Fruit fly (Drosophila melanogaster) whole organism, embryonic: ENCODE measurements around the gene kay.

Experiments used
- Awh ChIP-seq: fragments of 200-800 bp; sonication (Bioruptor generic); IDR thresholded peaks from 2 replicates; pipeline ENCODE4, ENCODE4 v1.3.6; 2022; ENCODE audit warnings: missing biosample characterization, missing genetic modification characterization
- Blimp-1 ChIP-seq: fragments of 200-800 bp; sonication (Bioruptor generic); optimal IDR thresholded peaks from 3 replicates; lab custom pipeline; 2018; ENCODE audit warnings: missing biosample characterization, missing genetic modification characterization, mild to moderate bottlenecking, moderate library complexity, missing genetic modification reagents
- CG10979 ChIP-seq: fragments of 200-800 bp; sonication (Bioruptor generic); optimal IDR thresholded peaks from 2 replicates; lab custom pipeline; 2018; ENCODE audit warnings: missing biosample characterization, mild to moderate bottlenecking, missing genetic modification characterization, moderate library complexity
- CG11247 ChIP-seq: fragments of 200-800 bp; sonication (Bioruptor generic); IDR thresholded peaks from 2 replicates; pipeline ENCODE4 v1.3.6; 2022; ENCODE audit warnings: missing biosample characterization, missing genetic modification characterization
- CG12391 ChIP-seq: fragments of 200-800 bp; sonication (Bioruptor generic); optimal IDR thresholded peaks from 3 replicates; lab custom pipeline; 2018; ENCODE audit warnings: missing biosample characterization, mild to moderate bottlenecking, missing genetic modification characterization, moderate library complexity
- CG13424 ChIP-seq: fragments of 200-800 bp; sonication (Bioruptor generic); optimal IDR thresholded peaks from 2 replicates; lab custom pipeline; 2019; ENCODE audit warnings: missing biosample characterization, mild to moderate bottlenecking, missing genetic modification characterization, moderate library complexity
- CG13894 ChIP-seq: fragments of 200-800 bp; sonication (Bioruptor generic); optimal IDR thresholded peaks from 3 replicates; lab custom pipeline; 2018; ENCODE audit warnings: missing biosample characterization, mild to moderate bottlenecking, missing genetic modification characterization, moderate library complexity
- CG14050 ChIP-seq: fragments of 200-800 bp; sonication (Bioruptor generic); IDR thresholded peaks from 3 replicates; pipeline ENCODE4 v1.3.6; 2022; ENCODE audit warnings: missing biosample characterization, missing genetic modification characterization
- CG14710 ChIP-seq: fragments of 200-800 bp; sonication (Bioruptor generic); optimal IDR thresholded peaks from 3 replicates; lab custom pipeline; 2019; ENCODE audit warnings: missing biosample characterization, mild to moderate bottlenecking, missing genetic modification characterization, moderate library complexity
- CG1603 ChIP-seq: fragments of 200-800 bp; sonication (Bioruptor generic); optimal IDR thresholded peaks from 2 replicates; lab custom pipeline; 2019; ENCODE audit warnings: missing biosample characterization, mild to moderate bottlenecking, missing genetic modification characterization, moderate library complexity
- CG17361 ChIP-seq: fragments of 200-800 bp; sonication (Bioruptor generic); IDR thresholded peaks from 3 replicates; pipeline ENCODE4 v1.3.6; 2022; ENCODE audit warnings: missing biosample characterization, missing genetic modification characterization
- CG18764 ChIP-seq: fragments of 200-800 bp; sonication (Bioruptor generic); optimal IDR thresholded peaks from 3 replicates; lab custom pipeline; 2016; ENCODE audit warnings: missing biosample characterization, missing genetic modification characterization
- CG2875 ChIP-seq: fragments of 200-800 bp; sonication (Bioruptor generic); optimal IDR thresholded peaks from 2 replicates; lab custom pipeline; 2017; ENCODE audit warnings: missing biosample characterization, mild to moderate bottlenecking, missing genetic modification characterization, missing genetic modification reagents
- CG34422 ChIP-seq: fragments of 200-800 bp; sonication (Bioruptor generic); IDR thresholded peaks from 3 replicates; pipeline ENCODE4 v1.3.6; 2022; ENCODE audit warnings: missing biosample characterization, missing genetic modification characterization
- CG4617 ChIP-seq: fragments of 200-800 bp; sonication (Bioruptor generic); optimal IDR thresholded peaks from 3 replicates; lab custom pipeline; 2016; ENCODE audit warnings: missing biosample characterization, missing genetic modification characterization, borderline replicate concordance
- CG4820 ChIP-seq: fragments of 200-800 bp; sonication (Bioruptor generic); optimal IDR thresholded peaks from 3 replicates; lab custom pipeline; 2016; ENCODE audit warnings: missing biosample characterization, missing genetic modification characterization
- CG8290 ChIP-seq, 3 experiments: fragments of 200-800 bp; sonication (Bioruptor generic); optimal IDR thresholded peaks; 2 replicates each; lab custom pipeline; 2016 to 2019; ENCODE audit warnings: missing biosample characterization in 3 of 3, missing genetic modification characterization in 3 of 3, mild to moderate bottlenecking in 2 of 3, moderate library complexity in 1 of 3
- CG8924 ChIP-seq: fragments of 200-800 bp; optimal IDR thresholded peaks from 3 replicates; lab custom pipeline; 2019; ENCODE audit warnings: missing biosample characterization, mild to moderate bottlenecking, missing genetic modification characterization, moderate library complexity
- CG9609 ChIP-seq: fragments of 200-800 bp; sonication (Bioruptor generic); optimal IDR thresholded peaks from 3 replicates; lab custom pipeline; 2016; ENCODE audit warnings: missing biosample characterization, missing genetic modification characterization
- Camta ChIP-seq: fragments of 200-800 bp; sonication (Bioruptor generic); optimal IDR thresholded peaks from 2 replicates; lab custom pipeline; 2016; ENCODE audit warnings: missing biosample characterization, missing genetic modification characterization
- D19B ChIP-seq: fragments of 200-800 bp; sonication (Bioruptor generic); optimal IDR thresholded peaks from 2 replicates; lab custom pipeline; 2017; ENCODE audit warnings: missing biosample characterization, mild to moderate bottlenecking, missing genetic modification characterization
- Dbx ChIP-seq: fragments of 200-800 bp; sonication (Bioruptor generic); IDR thresholded peaks from 3 replicates; pipeline ENCODE4 v1.3.6; 2022; ENCODE audit warnings: missing biosample characterization, missing genetic modification characterization
- Dip3 ChIP-seq: fragments of 200-800 bp; sonication (Bioruptor generic); optimal IDR thresholded peaks from 3 replicates; lab custom pipeline; 2016; ENCODE audit warnings: missing biosample characterization, missing genetic modification characterization
- E2f1 ChIP-seq: fragments of 200-800 bp; sonication (Bioruptor generic); IDR thresholded peaks from 2 replicates; pipeline ENCODE4 v1.3.6; 2022; ENCODE audit warnings: missing biosample characterization, missing genetic modification characterization
- HLHmδ ChIP-seq: fragments of 200-800 bp; sonication (Bioruptor generic); optimal IDR thresholded peaks from 2 replicates; lab custom pipeline; 2018; ENCODE audit warnings: missing biosample characterization, mild to moderate bottlenecking, missing genetic modification characterization, moderate library complexity
- HmgZ ChIP-seq: fragments of 200-800 bp; sonication (Bioruptor generic); optimal IDR thresholded peaks from 2 replicates; lab custom pipeline; 2018; ENCODE audit warnings: missing biosample characterization, mild to moderate bottlenecking, missing genetic modification characterization
- Hr39 ChIP-seq: fragments of >200 bp; optimal IDR thresholded peaks from 2 replicates; lab custom pipeline; 2017
- Meics ChIP-seq: fragments of 200-800 bp; sonication (Bioruptor generic); optimal IDR thresholded peaks from 2 replicates; lab custom pipeline; 2017; ENCODE audit warnings: missing biosample characterization, mild to moderate bottlenecking, missing genetic modification characterization
- Mes4 ChIP-seq: fragments of 200-800 bp; sonication (Bioruptor generic); optimal IDR thresholded peaks from 2 replicates; lab custom pipeline; 2016; ENCODE audit warnings: missing biosample characterization, missing genetic modification characterization
- NC2β ChIP-seq: fragments of 200-800 bp; sonication (Bioruptor generic); optimal IDR thresholded peaks from 2 replicates; lab custom pipeline; 2016; ENCODE audit warnings: missing biosample characterization, missing genetic modification characterization
- Oaz ChIP-seq: fragments of 200-800 bp; sonication (Bioruptor generic); IDR thresholded peaks from 2 replicates; pipeline ENCODE4 v1.3.6; 2022; ENCODE audit warnings: missing biosample characterization, missing genetic modification characterization
- Stat92E ChIP-seq, 3 experiments: fragments of >200 bp in 2 of 3; fragments of 200-800 bp in 1 of 3; sonication (Bioruptor generic) in 1 of 3; optimal IDR thresholded peaks; 2 replicates each; lab custom pipeline; 2017 to 2019; ENCODE audit warnings: missing biosample characterization in 3 of 3, missing genetic modification characterization in 3 of 3, mild to moderate bottlenecking in 1 of 3, moderate library complexity in 1 of 3
- abd-A ChIP-seq: fragments of 200-800 bp; sonication (Bioruptor generic); optimal IDR thresholded peaks from 3 replicates; lab custom pipeline; 2019; ENCODE audit warnings: missing biosample characterization, mild to moderate bottlenecking, missing genetic modification characterization, moderate library complexity
- ara ChIP-seq: fragments of 200-800 bp; sonication (Bioruptor generic); IDR thresholded peaks from 2 replicates; pipeline ENCODE4 v1.3.6; 2022; ENCODE audit warnings: missing biosample characterization, missing genetic modification characterization
- ci ChIP-seq: fragments of 200-800 bp; sonication (Bioruptor generic); IDR thresholded peaks from 3 replicates; pipeline ENCODE4 v1.3.6; 2022; ENCODE audit warnings: missing biosample characterization, missing genetic modification characterization
- crol ChIP-seq: fragments of 200-800 bp; sonication (Bioruptor generic); IDR thresholded peaks from 2 replicates; pipeline ENCODE4 v1.3.6; 2022; ENCODE audit warnings: missing biosample characterization, missing genetic modification characterization
- grn ChIP-seq: fragments of 200-800 bp; sonication (Bioruptor generic); optimal IDR thresholded peaks from 3 replicates; lab custom pipeline; 2017; ENCODE audit warnings: missing biosample characterization, missing genetic modification characterization
- hbn ChIP-seq: fragments of 200-800 bp; sonication (Bioruptor generic); IDR thresholded peaks from 2 replicates; pipeline ENCODE4 v1.3.6; 2022; ENCODE audit warnings: missing biosample characterization, missing genetic modification characterization; ENCODE audit not compliant: partially characterized antibody
- ken ChIP-seq: fragments of 200-800 bp; sonication (Bioruptor generic); IDR thresholded peaks from 3 replicates; pipeline ENCODE4 v1.3.6; 2022; ENCODE audit warnings: missing biosample characterization, missing genetic modification characterization
- nmo ChIP-seq: fragments of 200-800 bp; sonication (Bioruptor generic); optimal IDR thresholded peaks from 2 replicates; lab custom pipeline; 2018; ENCODE audit warnings: missing biosample characterization, mild to moderate bottlenecking, missing genetic modification characterization, moderate library complexity
- nom ChIP-seq: fragments of 200-800 bp; sonication (Bioruptor generic); optimal IDR thresholded peaks from 2 replicates; lab custom pipeline; 2017; ENCODE audit warnings: missing biosample characterization, missing genetic modification characterization, mild to moderate bottlenecking, moderate library complexity, missing genetic modification reagents
- phol ChIP-seq: fragments of 200-800 bp; sonication (Bioruptor generic); optimal IDR thresholded peaks from 3 replicates; lab custom pipeline; 2018; ENCODE audit warnings: missing biosample characterization, mild to moderate bottlenecking, missing genetic modification characterization, moderate library complexity
- pita ChIP-seq: fragments of 200-800 bp; sonication (Bioruptor generic); optimal IDR thresholded peaks from 2 replicates; lab custom pipeline; 2017; ENCODE audit warnings: missing biosample characterization, mild to moderate bottlenecking, missing genetic modification characterization
- pnt ChIP-seq: fragments of 200-800 bp; sonication (Bioruptor generic); optimal IDR thresholded peaks from 3 replicates; lab custom pipeline; 2016; ENCODE audit warnings: missing biosample characterization, missing genetic modification characterization
- vnd ChIP-seq: fragments of 200-800 bp; sonication (Bioruptor generic); IDR thresholded peaks from 3 replicates; pipeline ENCODE4 v1.3.6; 2022; ENCODE audit warnings: missing biosample characterization, missing genetic modification characterization; ENCODE audit not compliant: partially characterized antibody

The kay gene

DNA sequence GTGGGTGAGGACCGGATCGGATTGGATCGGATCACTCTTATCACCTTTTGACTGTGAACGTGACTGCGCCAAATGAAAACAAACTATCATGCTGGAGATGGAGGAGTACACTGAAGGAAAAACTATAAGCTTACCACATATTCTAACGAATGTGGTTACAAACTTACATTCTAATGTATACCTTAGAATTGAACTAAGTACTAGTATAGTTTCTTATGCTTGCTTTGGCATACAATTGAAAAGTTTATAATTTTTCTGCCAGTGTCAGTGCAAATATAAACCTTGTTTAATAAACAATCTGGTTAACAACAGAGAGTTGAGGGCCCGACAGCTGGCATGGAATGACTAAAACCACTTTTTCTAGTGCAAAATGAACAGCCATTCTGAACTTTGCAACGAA, 48.3 kb upstream of the kay start (continued):
- TF ChIP-seq ara (GFP tag; lab: Robert Waterston, UW): peak; percentile 23; the same call in 1 of the 2 replicates
- TF ChIP-seq CG2875 (GFP tag; lab: Kevin White, UChicago): no peak
- TF ChIP-seq Blimp-1 (GFP tag; lab: Kevin White, UChicago): peak; percentile 43
- TF ChIP-seq Oaz (GFP tag; lab: Robert Waterston, UW): no peak
- peak; percentile 22 for TF ChIP-seq CG13424 (tag; lab: Kevin White, UChicago)
- TF ChIP-seq pita (GFP tag; lab: Kevin White, UChicago): no peak
- peak; percentile 39 for TF ChIP-seq CG12391
- TF ChIP-seq D19B: no peak
- no peak for TF ChIP-seq pnt
- no peak for TF ChIP-seq CG18764 (GFP tag; lab: Kevin White, UChicago)
- TF ChIP-seq Mes4 (GFP tag; lab: Kevin White, UChicago): no peak
- 0 out of 2 replicates have a peak, but pooled peaks have one; percentile 15 for TF ChIP-seq E2f1 (GFP tag; lab: Robert Waterston, UW)
- no peak for TF ChIP-seq Meics (GFP tag; lab: Kevin White, UChicago)
- no peak for TF ChIP-seq CG11247
- TF ChIP-seq crol (GFP tag; lab: Robert Waterston, UW): no peak
- TF ChIP-seq CG14710 (tag; lab: Kevin White, UChicago): no peak
- TF ChIP-seq HLHmδ (GFP tag; lab: Kevin White, UChicago): no peak

dm6 chr3R:29718363-29718762, 47.4 kb upstream of the kay start, which contains the start of gene CG15506:
Gene CG15506, plus strand, starts transcription at chr3R:29718663.
- no peak for TF ChIP-seq CG8290 (GFP tag; optimal IDR thresholded peaks at IDR 0.05; lab: Kevin White, UChicago)
- TF ChIP-seq CG8290 (tag; optimal IDR thresholded peaks at IDR 0.05; lab: Kevin White, UChicago): no peak
- peak; percentile 18; the same call in 1 of the 3 replicates for TF ChIP-seq ci (GFP tag; lab: Robert Waterston, UW)
- TF ChIP-seq ken (GFP tag; lab: Robert Waterston, UW): peak; percentile 24; the same call in 1 of the 3 replicates

- TF ChIP-seq Meics (GFP tag; lab: Kevin White, UChicago): no peak
- TF ChIP-seq Hr39 (lab: Kevin White, UChicago): no peak
- no peak for TF ChIP-seq pnt
- TF ChIP-seq CG14050: no peak
- no peak for TF ChIP-seq CG1603 (tag; lab: Kevin White, UChicago)
- TF ChIP-seq NC2β (GFP tag; lab: Kevin White, UChicago): no peak
- no peak for TF ChIP-seq CG9609 (GFP tag; lab: Kevin White, UChicago)
- no peak for TF ChIP-seq CG17361
- TF ChIP-seq phol (tag; lab: Kevin White, UChicago): no peak
- TF ChIP-seq CG10979: no peak
- TF ChIP-seq vnd (GFP tag; lab: Robert Waterston, UW): no peak
- no peak for TF ChIP-seq CG4820 (GFP tag; lab: Kevin White, UChicago)
- no peak for TF ChIP-seq nmo (GFP tag; lab: Kevin White, UChicago)
- no peak for TF ChIP-seq Dip3
- no peak for TF ChIP-seq grn (GFP tag; lab: Kevin White, UChicago)
- TF ChIP-seq Awh (GFP tag; lab: Robert Waterston, UW): no peak
Observed at dm6 chr3R:29722238-29722637, 43.6 kb upstream of the kay start, which contains the start of gene CG34296. Gene CG34296, plus strand, starts transcription at chr3R:29722538.

dm6 chr3R:29723048-29723656, 42.6 kb upstream of the kay start, which contains the start of gene Pcd:
Gene Pcd, plus strand, starts transcription at chr3R:29723163.
- TF ChIP-seq Stat92E (GFP tag; optimal IDR thresholded peaks at IDR 0.05; lab: Kevin White, UChicago) (peak in 1 of 3 experiments; percentile 53), CG14710 (tag; lab: Kevin White, UChicago) (peak; percentile 1), Camta (GFP tag; lab: Kevin White, UChicago) (no peak), CG13894 (tag; lab: Kevin White, UChicago) (peak; percentile 35), hbn (GFP tag; lab: Robert Waterston, UW) (0 out of 2 replicates have a peak, but pooled peaks have one; percentile 24), Dbx (GFP tag; lab: Robert Waterston, UW) (0 out of 3 replicates have a peak, but pooled peaks have one; percentile 39), nom (GFP tag; lab: Kevin White, UChicago) (peak; percentile 52), CG8924 (tag; lab: Kevin White, UChicago) (peak; percentile 70), CG34422 (GFP tag; lab: Robert Waterston, UW) (peak; percentile 14; the same call in 1 of the 3 replicates), HmgZ (tag; lab: Kevin White, UChicago) (peak; percentile 7), abd-A (tag; lab: Kevin White, UChicago) (peak; percentile 48), CG4617 (peak; percentile 5)
